Worm (Caenorhabditis elegans) whole organism, dauer: ENCODE results near the gene aps-2.

ENCODE experiments used
- unc-62 ChIP-seq: sonication (generic microtip); optimal IDR thresholded peaks from 2 replicates; lab custom pipeline; 2017; ENCODE audit warnings: missing biosample characterization, missing genetic modification reagents, missing genetic modification characterization

Gene aps-2

ce11 chrX:4444073-4444472 lies 14.0 kb upstream of the aps-2 start:
- no peak for TF ChIP-seq unc-62 (GFP tag; lab: Kevin White, UChicago)

DNA sequence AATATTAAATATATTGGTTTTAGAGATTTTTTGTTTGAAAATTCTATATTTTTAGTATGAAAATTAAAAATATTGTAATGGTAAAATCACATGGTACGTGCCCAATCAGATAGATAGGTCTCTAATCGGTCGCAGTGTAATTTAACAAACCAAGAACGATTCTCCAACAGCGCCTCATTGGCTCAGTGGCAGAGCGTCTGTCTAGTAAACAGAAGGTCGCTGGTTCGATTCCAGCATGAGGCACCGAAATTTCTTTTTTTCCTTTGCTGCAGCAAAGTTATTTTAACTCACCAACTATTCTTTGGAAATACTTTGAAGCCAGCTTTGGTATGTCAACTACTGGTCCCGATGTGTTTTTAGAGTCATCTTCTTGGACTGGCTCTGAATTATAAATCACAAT lies 13.2 kb upstream of the aps-2 start:
- TF ChIP-seq unc-62 (GFP tag; lab: Kevin White, UChicago) = no peak

DNA sequence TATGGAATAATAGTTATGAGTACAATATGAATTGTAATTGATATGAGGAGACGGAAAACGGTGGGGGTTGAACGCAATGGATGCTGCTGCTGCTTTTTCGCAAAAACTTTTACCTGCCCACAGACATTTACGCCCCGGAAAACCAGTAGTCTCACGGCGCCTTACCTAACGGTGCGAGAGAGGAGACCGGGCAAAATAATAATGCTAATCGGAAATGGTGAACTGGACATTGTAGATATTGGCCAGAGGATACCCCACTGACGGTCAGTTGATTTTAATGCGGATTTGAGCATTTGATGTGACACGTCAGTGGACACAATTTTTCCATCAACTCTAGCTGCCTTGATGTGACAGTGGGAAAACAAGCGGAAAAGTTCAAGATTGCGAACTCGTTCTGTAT lies 9.8 kb upstream of the aps-2 start, which contains the start of gene mltn-13:
Gene mltn-13, minus strand, starts transcription at position 101 of the 400 bp plus-strand sequence.
- no peak for TF ChIP-seq unc-62 (GFP tag; lab: Kevin White, UChicago)

- TF ChIP-seq unc-62 (GFP tag; lab: Kevin White, UChicago) = no peak
Measured at ce11 chrX:4451936-4452335, 6.1 kb upstream of the aps-2 start.

DNA sequence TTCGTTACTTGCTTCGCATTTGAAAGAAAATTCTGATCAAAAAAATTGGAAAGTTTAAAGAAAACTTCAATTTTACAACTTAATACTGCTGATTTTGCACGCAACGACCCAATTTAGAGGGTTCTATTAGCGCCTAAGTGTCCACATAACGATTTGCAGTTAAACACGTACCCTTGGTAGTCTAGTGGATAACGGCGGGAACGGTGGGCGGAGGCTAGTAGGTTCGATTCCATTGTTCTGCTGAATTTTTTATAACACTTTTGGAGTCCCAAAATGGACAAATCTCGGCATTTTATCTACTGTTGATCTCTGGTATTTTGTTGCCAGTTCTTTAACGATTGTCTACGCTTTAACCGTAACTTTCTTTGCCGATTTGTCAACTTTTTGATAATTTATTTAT lies 5.0 kb upstream of the aps-2 start:
- TF ChIP-seq unc-62 (GFP tag; lab: Kevin White, UChicago) = no peak

DNA sequence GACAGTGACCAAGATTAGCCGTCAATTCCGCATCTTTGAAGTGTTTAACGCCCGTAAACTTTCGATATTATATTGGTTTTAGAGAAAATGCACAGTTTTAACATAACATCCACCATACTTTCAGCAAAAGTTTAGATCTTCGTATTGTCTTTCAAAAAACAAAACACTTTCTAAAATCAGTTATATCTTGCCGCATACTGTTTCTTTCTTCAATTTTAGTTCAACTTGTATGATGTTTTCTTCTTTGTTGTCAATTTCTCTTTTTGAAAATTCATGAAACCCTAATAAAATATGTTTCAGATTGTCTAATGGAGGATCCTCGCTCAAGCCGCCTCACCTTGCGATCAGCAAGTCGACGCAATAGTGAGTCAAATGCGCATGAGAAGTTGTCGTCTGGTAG lies 4.3 kb upstream of the aps-2 start, which contains the start of gene F02E8.4:
Gene F02E8.4, plus strand, starts transcription at position 301 of the 400 bp plus-strand sequence.
- no peak for TF ChIP-seq unc-62 (GFP tag; lab: Kevin White, UChicago)

ce11 chrX:4462390-4462789 lies 4.3 kb downstream of the aps-2 start, which contains the start of gene atg-16.1:
Gene atg-16.1 (minus strand): TSS chrX:4462465.
- no peak for TF ChIP-seq unc-62 (GFP tag; lab: Kevin White, UChicago)

DNA sequence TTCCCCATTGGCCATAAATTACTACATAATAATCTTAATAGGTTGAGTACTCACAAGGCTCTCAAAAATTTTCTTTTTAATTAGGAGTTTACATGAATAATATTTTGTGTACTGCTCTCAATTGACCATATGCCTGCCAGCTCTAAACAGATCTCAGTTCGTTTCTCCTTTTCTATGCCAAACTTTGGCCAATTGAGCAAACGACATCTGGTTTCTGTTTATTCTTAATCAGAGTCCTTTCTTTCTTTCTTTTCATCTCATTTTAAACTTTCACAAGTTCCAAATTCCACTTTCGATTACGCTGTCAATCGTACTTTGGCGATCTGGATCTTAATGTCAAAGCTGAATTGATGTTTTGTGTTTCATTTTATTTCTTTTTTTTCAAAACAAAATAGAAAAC lies 6.3 kb downstream of the aps-2 start:
- no peak for TF ChIP-seq unc-62 (GFP tag; lab: Kevin White, UChicago)

DNA sequence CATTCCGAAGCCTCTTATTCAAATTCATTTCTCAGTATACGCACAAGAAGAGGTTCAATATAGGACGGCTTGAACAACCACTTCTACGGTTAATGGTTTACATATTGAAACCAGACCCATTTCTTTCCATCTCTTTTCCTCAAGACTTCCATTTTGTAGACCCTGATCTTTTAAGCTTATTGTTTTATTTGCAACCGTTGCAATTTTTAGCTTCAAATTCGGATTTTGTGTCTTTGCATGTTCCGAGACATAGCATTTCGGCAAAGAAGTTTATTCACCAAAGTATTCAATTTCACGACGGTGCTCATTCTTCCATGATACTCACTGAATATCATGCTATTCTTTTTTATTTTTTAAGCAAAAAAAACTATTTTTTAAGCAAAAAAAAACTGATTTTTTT lies 8.1 kb downstream of the aps-2 start, which contains the start of gene nmur-3:
Gene nmur-3, plus strand, starts transcription at position 301 of the 400 bp plus-strand sequence.
- TF ChIP-seq unc-62 (GFP tag; lab: Kevin White, UChicago) = no peak

ce11 chrX:4469297-4469816 lies 11.3 kb downstream of the aps-2 start, which contains the start of gene asb-2:
Gene asb-2 (plus strand): TSS chrX:4469766.
- no peak for TF ChIP-seq unc-62 (GFP tag; lab: Kevin White, UChicago)

DNA sequence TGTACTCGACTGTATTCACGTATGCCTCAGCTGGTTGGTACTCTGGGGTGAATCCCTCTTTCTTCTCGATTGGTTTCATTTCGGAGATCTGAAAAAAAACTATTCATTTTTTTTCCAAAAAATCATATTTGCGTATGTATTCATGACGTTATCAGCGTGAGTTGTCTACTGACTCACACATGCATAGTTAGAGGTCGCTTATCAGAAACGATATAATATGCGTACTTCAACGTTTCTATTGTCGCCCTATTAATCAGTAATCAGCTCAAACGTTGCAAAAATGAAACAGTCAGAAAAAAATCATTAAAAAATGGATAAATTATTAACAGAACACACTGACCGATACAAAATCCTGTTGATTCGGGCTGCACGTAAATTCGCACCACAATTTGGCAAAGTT lies 20.4 kb downstream of the aps-2 start:
- no peak for TF ChIP-seq unc-62 (GFP tag; lab: Kevin White, UChicago)

- no peak for TF ChIP-seq unc-62 (GFP tag; lab: Kevin White, UChicago)
Measured at ce11 chrX:4479960-4480359, 21.9 kb downstream of the aps-2 start.

DNA sequence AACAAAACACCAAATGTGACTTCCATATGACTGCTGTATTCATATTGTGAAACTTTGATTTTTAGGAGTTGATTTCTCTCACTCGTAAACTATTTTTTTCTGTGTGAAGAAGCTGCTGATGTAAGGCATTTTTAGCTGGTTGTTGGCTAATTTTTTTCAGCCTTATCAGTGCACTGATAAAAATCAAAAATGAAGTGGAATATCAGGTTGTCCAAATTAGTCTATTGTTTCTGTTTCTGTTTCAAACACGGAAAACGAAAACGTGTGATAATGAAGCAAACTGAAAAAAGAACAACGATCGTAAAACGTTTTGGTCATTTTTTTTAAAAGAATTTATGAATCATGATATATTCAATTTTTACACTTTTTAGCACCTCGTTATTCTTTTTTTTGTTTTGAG lies 22.7 kb downstream of the aps-2 start:
- TF ChIP-seq unc-62 (GFP tag; lab: Kevin White, UChicago) = no peak

ce11 chrX:4484072-4484471 lies 26.0 kb downstream of the aps-2 start:
- TF ChIP-seq unc-62 (GFP tag; lab: Kevin White, UChicago) = no peak

- TF ChIP-seq unc-62 (GFP tag; lab: Kevin White, UChicago) = no peak
Measured at ce11 chrX:4488807-4489336, 30.8 kb downstream of the aps-2 start, which contains the start of gene ncr-1. Gene ncr-1 (minus strand): TSS chrX:4488857.

DNA sequence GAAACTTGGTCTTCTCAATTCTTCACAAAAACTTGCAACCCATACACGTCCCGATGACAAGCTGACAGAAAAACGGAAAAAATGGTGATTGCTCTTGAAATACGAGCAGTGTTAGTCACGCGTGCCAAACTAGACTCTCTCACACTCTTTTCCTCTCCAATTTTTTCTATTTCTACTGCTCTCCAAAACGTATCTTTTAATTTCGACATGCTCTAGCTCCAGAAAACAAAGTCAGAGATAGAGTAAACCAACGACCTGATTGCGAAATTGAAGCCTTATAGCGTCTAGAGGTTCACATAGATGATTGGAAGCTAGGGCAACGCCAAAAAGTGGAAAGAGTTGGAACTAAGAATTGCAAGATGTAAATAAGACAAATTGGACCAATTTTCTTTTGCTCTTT lies 32.3 kb downstream of the aps-2 start:
- no peak for TF ChIP-seq unc-62 (GFP tag; lab: Kevin White, UChicago)

ce11 chrX:4492199-4492598 lies 34.1 kb downstream of the aps-2 start, which contains the start of gene F46H6.5:
Gene F46H6.5 (minus strand): TSS chrX:4492208.
- no peak for TF ChIP-seq unc-62 (GFP tag; lab: Kevin White, UChicago)
